Worm (Caenorhabditis elegans) whole organism, mixed stage, embryonic: ENCODE data around the gene C17H12.11.

Experiments
- hlh-1 ChIP-seq: fragments of 150-350 bp; optimal IDR thresholded peaks from 2 replicates; lab custom pipeline; 2014; ENCODE audit warnings: missing biosample characterization, missing genetic modification reagents, missing genetic modification characterization
- nhr-237 ChIP-seq: fragments of 150-350 bp; optimal IDR thresholded peaks from 2 replicates; lab custom pipeline; 2014; ENCODE audit warnings: missing biosample characterization, missing genetic modification characterization

DNA sequence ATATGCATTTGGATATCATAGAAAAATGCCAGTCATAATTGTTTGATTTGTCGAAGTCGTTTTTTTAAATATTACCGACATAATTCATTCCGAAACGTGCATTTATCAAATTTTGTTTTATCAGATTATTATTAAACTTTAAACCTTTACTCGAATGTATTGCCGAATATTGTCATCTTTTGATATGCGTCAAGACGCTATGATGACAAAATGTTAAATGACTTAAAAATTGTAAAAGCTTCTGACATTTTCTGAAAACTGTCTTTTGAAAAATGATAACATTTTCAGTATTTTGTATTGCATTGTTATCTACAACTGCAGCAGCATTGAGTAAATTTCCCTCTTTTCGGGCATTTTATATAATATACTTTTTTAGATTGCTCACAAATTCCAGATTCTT, 22.4 kb downstream of the C17H12.11 start, which contains the start of gene H20E11.3:
- no peak for TF ChIP-seq hlh-1 (tag; lab: Kevin White, UChicago)
- TF ChIP-seq nhr-237 (tag; lab: Kevin White, UChicago) = no peak
